Worm (Caenorhabditis elegans): ENCODE results near the gene txt-12.

- no peak for TF ChIP-seq egl-27 (tag; optimal IDR thresholded peaks at IDR 0.05)
- no peak for TF ChIP-seq unc-39 (tag; optimal IDR thresholded peaks at IDR 0.05)
- TF ChIP-seq nhr-237 (tag; optimal IDR thresholded peaks at IDR 0.05) = no peak
- TF ChIP-seq nhr-129 (tag; optimal IDR thresholded peaks at IDR 0.05) = no peak
- TF ChIP-seq nhr-12 (tag; optimal IDR thresholded peaks at IDR 0.05) = no peak
- TF ChIP-seq ztf-4 (tag; optimal IDR thresholded peaks at IDR 0.05) = no peak
- TF ChIP-seq ama-1 (optimal IDR thresholded peaks at IDR 0.05) = no peak
- no peak for TF ChIP-seq skn-1 (tag; optimal IDR thresholded peaks at IDR 0.05)
- TF ChIP-seq lsy-2 (tag; optimal IDR thresholded peaks at IDR 0.05) = no peak
Observed at ce11 chrV:15088613-15089012, 4.2 kb upstream of the txt-12 start, which contains the start of gene C01G10.18.

Data from whole organism, L2 larva.